Fruit fly (Drosophila melanogaster) whole organism, embryonic: ENCODE data around the gene wfs1.

ENCODE experiments used
- Ada2b ChIP-seq: fragments of 200-800 bp; sonication (Bioruptor generic); IDR thresholded peaks from 2 replicates; pipeline ENCODE4 v1.3.6; 2022; ENCODE audit warnings: missing biosample characterization, missing genetic modification characterization
- Bgb ChIP-seq: fragments of 200-800 bp; sonication (Bioruptor generic); IDR thresholded peaks from 2 replicates; pipeline ENCODE4 v1.3.6; 2022; ENCODE audit warnings: missing biosample characterization, missing genetic modification characterization; ENCODE audit not compliant: partially characterized antibody
- CG12104 ChIP-seq: fragments of 200-800 bp; sonication (Bioruptor generic); optimal IDR thresholded peaks from 3 replicates; lab custom pipeline; 2016; ENCODE audit warnings: missing biosample characterization, missing genetic modification characterization
- CG13287 ChIP-seq: fragments of 200-800 bp; sonication (Bioruptor generic); IDR thresholded peaks from 2 replicates; pipeline ENCODE4 v1.3.6; 2022; ENCODE audit warnings: missing biosample characterization, missing genetic modification characterization; ENCODE audit not compliant: partially characterized antibody
- CG13894 ChIP-seq: fragments of 200-800 bp; sonication (Bioruptor generic); optimal IDR thresholded peaks from 3 replicates; lab custom pipeline; 2018; ENCODE audit warnings: missing biosample characterization, mild to moderate bottlenecking, missing genetic modification characterization, moderate library complexity
- CG14860 ChIP-seq: fragments of 200-800 bp; sonication (Bioruptor generic); IDR thresholded peaks from 3 replicates; pipeline ENCODE4 v1.3.6; 2022; ENCODE audit warnings: missing biosample characterization, missing genetic modification characterization; ENCODE audit not compliant: partially characterized antibody
- CG15696 ChIP-seq: fragments of 200-800 bp; sonication (Bioruptor generic); optimal IDR thresholded peaks from 2 replicates; lab custom pipeline; 2019; ENCODE audit warnings: missing biosample characterization, mild to moderate bottlenecking, missing genetic modification characterization, moderate library complexity
- CG17385 ChIP-seq: fragments of 200-800 bp; sonication (Bioruptor generic); optimal IDR thresholded peaks from 3 replicates; lab custom pipeline; 2018; ENCODE audit warnings: missing biosample characterization, mild to moderate bottlenecking, missing genetic modification characterization
- CG32767 ChIP-seq: fragments of 200-800 bp; sonication (Bioruptor generic); IDR thresholded peaks from 2 replicates; pipeline ENCODE4 v1.3.6; 2022; ENCODE audit warnings: missing biosample characterization, missing genetic modification characterization
- CG3726 ChIP-seq: fragments of 200-800 bp; sonication (Bioruptor generic); IDR thresholded peaks from 3 replicates; pipeline ENCODE4, ENCODE4 v1.3.6; 2022; ENCODE audit warnings: missing biosample characterization, missing genetic modification characterization
- CG3847 ChIP-seq: fragments of 200-800 bp; sonication (Bioruptor generic); IDR thresholded peaks from 2 replicates; pipeline ENCODE4 v1.3.6; 2022; ENCODE audit warnings: missing biosample characterization, missing genetic modification characterization
- CG5953 ChIP-seq: fragments of 200-800 bp; sonication (Bioruptor generic); IDR thresholded peaks from 2 replicates; pipeline ENCODE4 v1.3.6; 2022; ENCODE audit warnings: missing biosample characterization, missing genetic modification characterization
- CG7963 ChIP-seq: fragments of 200-800 bp; sonication (Bioruptor generic); IDR thresholded peaks from 3 replicates; pipeline ENCODE4 v1.3.6; 2022; ENCODE audit warnings: missing biosample characterization, missing genetic modification characterization; ENCODE audit not compliant: partially characterized antibody
- CG8359 ChIP-seq: fragments of 200-800 bp; sonication (Bioruptor generic); optimal IDR thresholded peaks from 2 replicates; lab custom pipeline; 2017; ENCODE audit warnings: missing biosample characterization, mild to moderate bottlenecking, missing genetic modification characterization, borderline replicate concordance
- Doc3 ChIP-seq: fragments of 200-800 bp; sonication (Bioruptor generic); IDR thresholded peaks from 3 replicates; pipeline ENCODE4 v1.3.6; 2022; ENCODE audit warnings: missing biosample characterization, missing genetic modification characterization; ENCODE audit not compliant: partially characterized antibody
- E2f2 ChIP-seq: fragments of 200-800 bp; sonication (Bioruptor generic); IDR thresholded peaks from 2 replicates; pipeline ENCODE4 v1.3.6; 2022; ENCODE audit warnings: missing biosample characterization, missing genetic modification characterization
- ERR ChIP-seq: fragments of 200-800 bp; sonication (Bioruptor generic); optimal IDR thresholded peaks from 2 replicates; lab custom pipeline; 2016; ENCODE audit warnings: missing biosample characterization, missing genetic modification characterization
- Ets65A ChIP-seq: fragments of 200-800 bp; sonication (Bioruptor generic); peaks from one replicate; lab custom pipeline; 2016; ENCODE audit warnings: missing biosample characterization, missing genetic modification characterization
- Fer3 ChIP-seq: fragments of 200-800 bp; sonication (Bioruptor generic); optimal IDR thresholded peaks from 2 replicates; lab custom pipeline; 2018; ENCODE audit warnings: missing biosample characterization, mild to moderate bottlenecking, missing genetic modification characterization, moderate library complexity
- HLH54F ChIP-seq: fragments of 200-800 bp; sonication (Bioruptor generic); optimal IDR thresholded peaks from 3 replicates; lab custom pipeline; 2016; ENCODE audit warnings: missing biosample characterization, missing genetic modification characterization
- Hmr ChIP-seq: fragments of 200-800 bp; sonication (Bioruptor generic); optimal IDR thresholded peaks from 3 replicates; lab custom pipeline; 2017; ENCODE audit warnings: mild to moderate bottlenecking, missing biosample characterization, missing genetic modification reagents, missing genetic modification characterization
- Lhr ChIP-seq: fragments of 200-800 bp; sonication (Bioruptor generic); optimal IDR thresholded peaks from 3 replicates; lab custom pipeline; 2017; ENCODE audit warnings: mild to moderate bottlenecking, missing biosample characterization, missing genetic modification reagents, missing genetic modification characterization
- MESR4 ChIP-seq: fragments of 200-800 bp; sonication (Bioruptor generic); optimal IDR thresholded peaks from 2 replicates; lab custom pipeline; 2018; ENCODE audit warnings: missing biosample characterization, mild to moderate bottlenecking, missing genetic modification characterization, moderate library complexity
- Med ChIP-seq: fragments of 200-800 bp; sonication (Bioruptor generic); peaks from one replicate; lab custom pipeline; 2016; ENCODE audit warnings: missing biosample characterization, missing genetic modification characterization, mild to moderate bottlenecking, inconsistent platforms, moderate library complexity
- Nf-YC ChIP-seq: fragments of 200-800 bp; optimal IDR thresholded peaks from 3 replicates; lab custom pipeline; 2019; ENCODE audit warnings: missing biosample characterization, mild to moderate bottlenecking, missing genetic modification characterization, moderate library complexity
- Opbp ChIP-seq: fragments of 200-800 bp; sonication (Bioruptor generic); IDR thresholded peaks from 3 replicates; pipeline ENCODE4 v1.3.6; 2022; ENCODE audit warnings: missing biosample characterization, missing genetic modification characterization; ENCODE audit not compliant: partially characterized antibody
- Sry-β ChIP-seq: fragments of 200-800 bp; sonication (Bioruptor generic); optimal IDR thresholded peaks from 2 replicates; lab custom pipeline; 2018; ENCODE audit warnings: missing biosample characterization, mild to moderate bottlenecking, missing genetic modification characterization, moderate library complexity
- Trl ChIP-seq, 3 experiments: fragments of >200 bp in 2 of 3; fragments of 200-800 bp in 1 of 3; sonication (Bioruptor generic) in 1 of 3; optimal IDR thresholded peaks; 2 replicates in 1 of 3; 3 replicates in 2 of 3; lab custom pipeline; 2016 to 2017; ENCODE audit warnings: missing biosample characterization in 1 of 3, missing genetic modification characterization in 1 of 3
- cg ChIP-seq: fragments of 200-800 bp; sonication (Bioruptor generic); optimal IDR thresholded peaks from 3 replicates; lab custom pipeline; 2019; ENCODE audit warnings: missing biosample characterization, mild to moderate bottlenecking, missing genetic modification characterization, moderate library complexity
- chif ChIP-seq, 2 experiments: fragments of 200-800 bp; sonication (Bioruptor generic); optimal IDR thresholded peaks; 3 replicates each; lab custom pipeline; 2016; ENCODE audit warnings: missing biosample characterization in 2 of 2, missing genetic modification characterization in 2 of 2
- crc ChIP-seq: fragments of 200-800 bp; sonication (Bioruptor generic); optimal IDR thresholded peaks from 2 replicates; lab custom pipeline; 2016; ENCODE audit warnings: missing biosample characterization, missing genetic modification characterization
- fd3F ChIP-seq: fragments of 200-800 bp; sonication (Bioruptor generic); optimal IDR thresholded peaks from 2 replicates; lab custom pipeline; 2018; ENCODE audit warnings: missing biosample characterization, mild to moderate bottlenecking, missing genetic modification characterization, moderate library complexity
- fd64A ChIP-seq: fragments of 200-800 bp; sonication (Bioruptor generic); optimal IDR thresholded peaks from 3 replicates; lab custom pipeline; 2018; ENCODE audit warnings: missing biosample characterization, mild to moderate bottlenecking, missing genetic modification characterization
- gcm ChIP-seq: fragments of 200-800 bp; sonication (Bioruptor generic); optimal IDR thresholded peaks from 2 replicates; lab custom pipeline; 2019; ENCODE audit warnings: missing biosample characterization, mild to moderate bottlenecking, missing genetic modification characterization, moderate library complexity
- gfzf ChIP-seq: fragments of 200-800 bp; sonication (Bioruptor generic); optimal IDR thresholded peaks from 2 replicates; lab custom pipeline; 2016; ENCODE audit warnings: missing biosample characterization, mild to moderate bottlenecking, missing genetic modification characterization, moderate library complexity
- gsb ChIP-seq: fragments of 200-800 bp; sonication (Bioruptor generic); IDR thresholded peaks from 2 replicates; pipeline ENCODE4 v1.3.6; 2022; ENCODE audit warnings: missing biosample characterization, missing genetic modification characterization
- otp ChIP-seq: fragments of 200-800 bp; sonication (Bioruptor generic); IDR thresholded peaks from 3 replicates; pipeline ENCODE4, ENCODE4 v1.3.6; 2022; ENCODE audit warnings: missing biosample characterization, missing genetic modification characterization
- pum ChIP-seq: fragments of 200-800 bp; sonication (Bioruptor generic); optimal IDR thresholded peaks from 2 replicates; lab custom pipeline; 2016; ENCODE audit warnings: missing biosample characterization, missing genetic modification characterization
- repo ChIP-seq: fragments of 200-800 bp; sonication (Bioruptor generic); optimal IDR thresholded peaks from 2 replicates; lab custom pipeline; 2016; ENCODE audit warnings: missing biosample characterization, missing genetic modification characterization
- scrt ChIP-seq: fragments of 200-800 bp; sonication (Bioruptor generic); optimal IDR thresholded peaks from 2 replicates; lab custom pipeline; 2018; ENCODE audit warnings: missing biosample characterization, mild to moderate bottlenecking, missing genetic modification characterization, moderate library complexity
- sens ChIP-seq: fragments of 200-800 bp; sonication (Bioruptor generic); peaks from one replicate; lab custom pipeline; 2016; ENCODE audit warnings: missing biosample characterization, missing genetic modification characterization
- sim ChIP-seq: fragments of 200-800 bp; sonication (Bioruptor generic); IDR thresholded peaks from 2 replicates; pipeline ENCODE4 v1.3.6; 2022; ENCODE audit warnings: missing biosample characterization, missing genetic modification characterization
- trem ChIP-seq: fragments of 200-800 bp; optimal IDR thresholded peaks from 3 replicates; lab custom pipeline; 2019; ENCODE audit warnings: missing biosample characterization, mild to moderate bottlenecking, missing genetic modification characterization, moderate library complexity
- tx ChIP-seq: fragments of 200-800 bp; sonication (Bioruptor generic); optimal IDR thresholded peaks from 2 replicates; lab custom pipeline; 2016; ENCODE audit warnings: missing biosample characterization, missing genetic modification characterization
- zen2 ChIP-seq: fragments of 200-800 bp; sonication (Bioruptor generic); IDR thresholded peaks from 3 replicates; pipeline ENCODE4 v1.3.6; 2022; ENCODE audit warnings: missing biosample characterization, missing genetic modification characterization; ENCODE audit not compliant: partially characterized antibody
- zfh1 ChIP-seq: fragments of 200-800 bp; sonication (Bioruptor generic); IDR thresholded peaks from 3 replicates; pipeline ENCODE4 v1.3.6; 2022; ENCODE audit warnings: missing biosample characterization, missing genetic modification characterization

The wfs1 gene

dm6 chr3R:22639239-22639858, 50.8 kb downstream of the wfs1 start, which contains the start of the genes loco and wake (continued):
- peak; percentile 83 for TF ChIP-seq E2f2 (GFP tag; lab: Robert Waterston, UW)
- no peak for TF ChIP-seq fd3F (GFP tag; lab: Kevin White, UChicago)
- TF ChIP-seq sens (GFP tag; lab: Kevin White, UChicago) = peak; percentile 17
- TF ChIP-seq ERR = no peak
- TF ChIP-seq gcm (GFP tag; lab: Kevin White, UChicago) = no peak
- peak in 1 of 2 experiments; percentile 9 for TF ChIP-seq Trl (optimal IDR thresholded peaks at IDR 0.05; lab: Kevin White, UChicago)
- TF ChIP-seq Trl (GFP tag; optimal IDR thresholded peaks at IDR 0.05; lab: Kevin White, UChicago) = no peak
- peak; percentile 95 for TF ChIP-seq Doc3
- peak; percentile 82 for TF ChIP-seq Bgb (GFP tag; lab: Robert Waterston, UW)
- TF ChIP-seq Hmr (GFP tag; lab: Kevin White, UChicago) = peak; percentile 83
- TF ChIP-seq CG8359 (GFP tag; lab: Kevin White, UChicago) = peak; percentile 14
- peak; percentile 20 for TF ChIP-seq Nf-YC
- TF ChIP-seq CG14860 = peak; percentile 88
- peak; percentile 88 for TF ChIP-seq CG3847 (GFP tag; lab: Robert Waterston, UW)
- peak; percentile 28 for TF ChIP-seq cg (GFP tag; lab: Kevin White, UChicago)
- TF ChIP-seq trem (tag; lab: Kevin White, UChicago) = peak; percentile 79
- peak; percentile 89 for TF ChIP-seq zen2 (GFP tag; lab: Robert Waterston, UW)
- TF ChIP-seq CG15696 (tag; lab: Kevin White, UChicago) = peak; percentile 13
- 0 out of 2 replicates have a peak, but pooled peaks have one; percentile 3 for TF ChIP-seq Ada2b (GFP tag; lab: Robert Waterston, UW)
- TF ChIP-seq CG3726 (GFP tag; lab: Robert Waterston, UW) = no peak
- TF ChIP-seq chif (GFP tag; optimal IDR thresholded peaks at IDR 0.05; lab: Kevin White, UChicago) = no peak
- peak; percentile 16 for TF ChIP-seq tx (GFP tag; lab: Kevin White, UChicago)
- peak; percentile 80 for TF ChIP-seq CG7963 (GFP tag; lab: Robert Waterston, UW)
- TF ChIP-seq scrt = peak; percentile 4
- TF ChIP-seq CG13894 (tag; lab: Kevin White, UChicago) = peak; percentile 19
- TF ChIP-seq fd64A (GFP tag; lab: Kevin White, UChicago) = no peak
- peak; percentile 96 for TF ChIP-seq CG13287 (GFP tag; lab: Robert Waterston, UW)
- peak; percentile 98 for TF ChIP-seq Lhr (GFP tag; lab: Kevin White, UChicago)
- TF ChIP-seq, all 482 proteins: peak for 116

dm6 chr3R:22638604-22639238, 51.5 kb downstream of the wfs1 start:
- no peak for TF ChIP-seq sim
- TF ChIP-seq CG15696 (tag; lab: Kevin White, UChicago) = no peak
- no peak for TF ChIP-seq Hmr (GFP tag; lab: Kevin White, UChicago)
- TF ChIP-seq Med (GFP tag; lab: Kevin White, UChicago) = peak; percentile 62
- no peak for TF ChIP-seq CG5953 (GFP tag; lab: Robert Waterston, UW)
- TF ChIP-seq pum (GFP tag; lab: Kevin White, UChicago) = no peak
- peak; percentile 80 for TF ChIP-seq Ets65A
- no peak for TF ChIP-seq ERR
- TF ChIP-seq CG12104 (GFP tag; lab: Kevin White, UChicago) = no peak
- no peak for TF ChIP-seq repo
- TF ChIP-seq HLH54F (GFP tag; lab: Kevin White, UChicago) = no peak
- TF ChIP-seq CG32767 (GFP tag; lab: Robert Waterston, UW) = peak; percentile 37; the same call in 1 of the 2 replicates
- no peak for TF ChIP-seq otp (GFP tag; lab: Robert Waterston, UW)
- TF ChIP-seq Sry-β (GFP tag; lab: Kevin White, UChicago) = no peak
- TF ChIP-seq zfh1 (GFP tag; lab: Robert Waterston, UW) = 0 out of 3 replicates have a peak, but pooled peaks have one; percentile 10
- TF ChIP-seq MESR4 (GFP tag; lab: Kevin White, UChicago) = peak; percentile 78
- no peak for TF ChIP-seq CG17385 (GFP tag; lab: Kevin White, UChicago)
- no peak for TF ChIP-seq gsb (GFP tag; lab: Robert Waterston, UW)
- no peak for TF ChIP-seq crc (GFP tag; lab: Kevin White, UChicago)
- TF ChIP-seq CG8359 (GFP tag; lab: Kevin White, UChicago) = peak; percentile 34
- TF ChIP-seq Opbp = 0 out of 3 replicates have a peak, but pooled peaks have one; percentile 33
- peak; percentile 82 for TF ChIP-seq cg (GFP tag; lab: Kevin White, UChicago)
- no peak for TF ChIP-seq gfzf (GFP tag; lab: Kevin White, UChicago)
- no peak for TF ChIP-seq Fer3 (tag; lab: Kevin White, UChicago)
